Worm (Caenorhabditis elegans) whole organism, L4 larva: ENCODE data around the gene hpo-31.

Experiments
- F49E8.2 ChIP-seq: sonication (generic microtip); optimal IDR thresholded peaks from 2 replicates; lab custom pipeline; 2016; ENCODE audit warnings: missing compliant biosample characterization, mild to moderate bottlenecking, missing genetic modification characterization, borderline replicate concordance
- T26A8.4 ChIP-seq: fragments of 200-800 bp; sonication (Bioruptor generic); IDR thresholded peaks from 2 replicates; pipeline ENCODE4 v1.3.6; 2022; ENCODE audit warnings: missing genetic modification characterization, missing compliant biosample characterization
- Y48G9A.11 ChIP-seq: fragments of 200-800 bp; sonication (Bioruptor generic); IDR thresholded peaks from 2 replicates; pipeline ENCODE4 v1.3.6; 2022; ENCODE audit warnings: missing genetic modification reagents, missing genetic modification characterization, missing compliant biosample characterization
- aha-1 ChIP-seq: fragments of 150-350 bp; peaks from one replicate; lab custom pipeline; 2014; ENCODE audit warnings: missing biosample characterization, missing genetic modification characterization
- arid-1 ChIP-seq: fragments of 200-800 bp; sonication (Bioruptor generic); conservative IDR thresholded peaks from 2 replicates; pipeline ENCODE4 v1.3.6; 2022; ENCODE audit warnings: missing genetic modification reagents, missing genetic modification characterization, missing compliant biosample characterization
- attf-4 ChIP-seq: sonication (generic microtip); optimal IDR thresholded peaks from 3 replicates; lab custom pipeline; 2017; ENCODE audit warnings: missing biosample characterization, missing genetic modification characterization
- ces-1 ChIP-seq: fragments of 150-350 bp; sonication (generic microtip); optimal IDR thresholded peaks from 4 replicates; lab custom pipeline; 2014; ENCODE audit warnings: missing biosample characterization, missing genetic modification reagents, missing genetic modification characterization
- cey-2 ChIP-seq: sonication (generic microtip); optimal IDR thresholded peaks from 3 replicates; lab custom pipeline; 2017; ENCODE audit warnings: missing genetic modification characterization, mild to moderate bottlenecking, missing compliant biosample characterization, antibody characterized with exemption, borderline replicate concordance; ENCODE audit not compliant: insufficient read depth
- ctbp-1 ChIP-seq: fragments of 200-800 bp; sonication (Bioruptor generic); IDR thresholded peaks from 2 replicates; pipeline ENCODE4 v1.3.6; 2022; ENCODE audit warnings: missing genetic modification reagents, missing genetic modification characterization, missing compliant biosample characterization
- daf-12 ChIP-seq: fragments of 150-350 bp; optimal IDR thresholded peaks from 2 replicates; lab custom pipeline; 2014; ENCODE audit warnings: missing biosample characterization, missing genetic modification reagents, missing genetic modification characterization
- daf-16 ChIP-seq, 3 experiments: sonication (generic microtip); optimal IDR thresholded peaks; 2 replicates each; lab custom pipeline; 2016 to 2017; ENCODE audit warnings: missing genetic modification characterization in 3 of 3, missing genetic modification reagents in 3 of 3, mild to moderate bottlenecking in 2 of 3, missing compliant biosample characterization in 2 of 3, missing biosample characterization in 1 of 3, moderate library complexity in 1 of 3
- daf-8 ChIP-seq: fragments of 200-800 bp; sonication (Bioruptor generic); IDR thresholded peaks from 2 replicates; pipeline ENCODE4 v1.3.6; 2022; ENCODE audit warnings: missing genetic modification characterization, missing compliant biosample characterization
- dmd-6 ChIP-seq: fragments of 200-800 bp; sonication (Bioruptor generic); IDR thresholded peaks from 2 replicates; pipeline ENCODE4 v1.3.6; 2022; ENCODE audit warnings: missing genetic modification reagents, missing genetic modification characterization, missing compliant biosample characterization
- dve-1 ChIP-seq: sonication (generic microtip); optimal IDR thresholded peaks from 2 replicates; lab custom pipeline; 2017; ENCODE audit warnings: antibody characterized with exemption, mild to moderate bottlenecking, missing genetic modification characterization, missing compliant biosample characterization; ENCODE audit not compliant: insufficient read depth
- fkh-10 ChIP-seq: fragments of 150-350 bp; optimal IDR thresholded peaks from 2 replicates; lab custom pipeline; 2014; ENCODE audit warnings: missing biosample characterization, missing genetic modification reagents, missing genetic modification characterization
- gei-8 ChIP-seq: fragments of 200-800 bp; sonication (Bioruptor generic); optimal IDR thresholded peaks from 2 replicates; lab custom pipeline; 2018; ENCODE audit warnings: mild to moderate bottlenecking, missing genetic modification characterization, missing compliant biosample characterization
- hif-1 ChIP-seq, 2 experiments: sonication (generic microtip); optimal IDR thresholded peaks; 2 replicates each; lab custom pipeline; 2016 to 2017; ENCODE audit warnings: missing compliant biosample characterization in 2 of 2, missing genetic modification characterization in 2 of 2, missing genetic modification reagents in 2 of 2, missing genotype in 2 of 2, mild to moderate bottlenecking in 1 of 2
- hlh-11 ChIP-seq: fragments of 200-800 bp; sonication (Bioruptor generic); optimal IDR thresholded peaks from 2 replicates; lab custom pipeline; 2018; ENCODE audit warnings: mild to moderate bottlenecking, missing genetic modification characterization, missing compliant biosample characterization
- hlh-30 ChIP-seq: sonication (generic microtip); optimal IDR thresholded peaks from 2 replicates; lab custom pipeline; 2017; ENCODE audit warnings: antibody characterized with exemption, mild to moderate bottlenecking, missing genetic modification characterization, missing compliant biosample characterization; ENCODE audit not compliant: insufficient read depth
- lim-7 ChIP-seq: fragments of 200-800 bp; sonication (Bioruptor generic); IDR thresholded peaks from 2 replicates; pipeline ENCODE4 v1.3.6; 2022; ENCODE audit warnings: missing genetic modification characterization, missing compliant biosample characterization
- madf-9 ChIP-seq: fragments of 200-800 bp; sonication (Bioruptor generic); conservative IDR thresholded peaks from 2 replicates; pipeline ENCODE4 v1.3.6; 2022; ENCODE audit warnings: missing genetic modification reagents, missing genetic modification characterization, missing compliant biosample characterization
- mdl-1 ChIP-seq, 2 experiments: fragments of 150-350 bp in 1 of 2; sonication (generic microtip) in 1 of 2; optimal IDR thresholded peaks; 2 replicates each; lab custom pipeline; 2014 to 2017; ENCODE audit warnings: missing biosample characterization in 2 of 2, missing genetic modification characterization in 2 of 2
- mep-1 ChIP-seq: fragments of 150-350 bp; sonication (generic microtip); optimal IDR thresholded peaks from 3 replicates; lab custom pipeline; 2014; ENCODE audit warnings: missing biosample characterization, missing genetic modification characterization
- mes-2 ChIP-seq: sonication (generic microtip); optimal IDR thresholded peaks from 2 replicates; lab custom pipeline; 2016; ENCODE audit warnings: missing genotype, mild to moderate bottlenecking, missing genetic modification characterization, missing compliant biosample characterization; ENCODE audit not compliant: poor library complexity, severe bottlenecking
- mxl-2 ChIP-seq: fragments of 200-800 bp; sonication (Bioruptor generic); conservative IDR thresholded peaks from 2 replicates; pipeline ENCODE4 v1.3.6; 2022; ENCODE audit warnings: missing genetic modification reagents, missing genetic modification characterization, missing compliant biosample characterization
- mxl-3 ChIP-seq: fragments of 200-800 bp; sonication (Bioruptor generic); optimal IDR thresholded peaks from 2 replicates; lab custom pipeline; 2018; ENCODE audit warnings: mild to moderate bottlenecking, missing genetic modification characterization, missing compliant biosample characterization
- nhr-10 ChIP-seq: fragments of 150-350 bp; optimal IDR thresholded peaks from 2 replicates; lab custom pipeline; 2014; ENCODE audit warnings: missing biosample characterization, missing genetic modification characterization
- nhr-11 ChIP-seq: fragments of 150-350 bp; optimal IDR thresholded peaks from 2 replicates; lab custom pipeline; 2014; ENCODE audit warnings: missing biosample characterization, missing genetic modification characterization
- nhr-237 ChIP-seq: sonication (generic microtip); optimal IDR thresholded peaks from 2 replicates; lab custom pipeline; 2017; ENCODE audit warnings: missing biosample characterization, missing genetic modification characterization
- nhr-48 ChIP-seq: sonication (generic microtip); optimal IDR thresholded peaks from 2 replicates; lab custom pipeline; 2016; ENCODE audit warnings: mild to moderate bottlenecking, missing genetic modification characterization, missing compliant biosample characterization
- nhr-6 ChIP-seq: fragments of 150-350 bp; optimal IDR thresholded peaks from 2 replicates; lab custom pipeline; 2014; ENCODE audit warnings: missing biosample characterization, missing genetic modification characterization
- pha-4 ChIP-seq, 2 experiments: fragments of 150-350 bp in 1 of 2; fragments of 200-800 bp in 1 of 2; sonication (Bioruptor generic) in 1 of 2; IDR thresholded peaks in 1 of 2; optimal IDR thresholded peaks in 1 of 2; 2 replicates each; pipeline versions ENCODE4 v1.3.6 to Lab custom; 2014 to 2022; ENCODE audit warnings: missing genetic modification characterization in 2 of 2, missing genetic modification reagents in 2 of 2, missing biosample characterization in 1 of 2, missing compliant biosample characterization in 1 of 2
- php-3 ChIP-seq: fragments of 200-800 bp; sonication (Bioruptor generic); IDR thresholded peaks from 2 replicates; pipeline ENCODE4 v1.3.6; 2022; ENCODE audit warnings: missing genetic modification reagents, missing genetic modification characterization, missing compliant biosample characterization
- pqm-1 ChIP-seq: sonication (generic microtip); optimal IDR thresholded peaks from 2 replicates; lab custom pipeline; 2017; ENCODE audit warnings: missing biosample characterization, missing genetic modification characterization
- saeg-2 ChIP-seq: fragments of 200-800 bp; sonication (Bioruptor generic); IDR thresholded peaks from 2 replicates; pipeline ENCODE4 v1.3.6; 2022; ENCODE audit warnings: missing genetic modification reagents, missing genetic modification characterization, missing compliant biosample characterization
- snpc-1.2 ChIP-seq: fragments of 200-800 bp; sonication (Bioruptor generic); IDR thresholded peaks from 2 replicates; pipeline ENCODE4 v1.3.6; 2022; ENCODE audit warnings: missing genetic modification reagents, missing genetic modification characterization, missing compliant biosample characterization
- snpc-4 ChIP-seq: fragments of 150-350 bp; optimal IDR thresholded peaks from 2 replicates; lab custom pipeline; 2014; ENCODE audit warnings: missing biosample characterization, missing genetic modification characterization
- spr-1 ChIP-seq: sonication (generic microtip); optimal IDR thresholded peaks from 2 replicates; lab custom pipeline; 2016; ENCODE audit warnings: mild to moderate bottlenecking, missing genetic modification characterization, missing compliant biosample characterization
- spr-3 ChIP-seq: fragments of 200-800 bp; sonication (Bioruptor generic); optimal IDR thresholded peaks from 2 replicates; lab custom pipeline; 2018; ENCODE audit warnings: mild to moderate bottlenecking, missing genetic modification characterization, missing compliant biosample characterization
- unc-62 ChIP-seq, 3 experiments: fragments of 150-350 bp in 1 of 3; sonication (generic microtip); optimal IDR thresholded peaks in 2 of 3; peaks in 1 of 3; 1 replicate in 1 of 3; 2 replicates in 2 of 3; lab custom pipeline; 2014 to 2017; ENCODE audit warnings: missing biosample characterization in 3 of 3, missing genetic modification characterization in 3 of 3, missing genetic modification reagents in 3 of 3, missing genotype in 1 of 3
- vab-7 ChIP-seq: fragments of 200-800 bp; sonication (Bioruptor generic); IDR thresholded peaks from 2 replicates; pipeline ENCODE4 v1.3.6; 2022; ENCODE audit warnings: missing genetic modification reagents, missing genetic modification characterization, missing compliant biosample characterization
- zag-1 ChIP-seq: fragments of 150-350 bp; optimal IDR thresholded peaks from 2 replicates; lab custom pipeline; 2014; ENCODE audit warnings: missing biosample characterization, missing genetic modification characterization
- ztf-11 ChIP-seq: fragments of 150-350 bp; optimal IDR thresholded peaks from 2 replicates; lab custom pipeline; 2014; ENCODE audit warnings: missing biosample characterization, missing genetic modification characterization

hpo-31 gene

DNA sequence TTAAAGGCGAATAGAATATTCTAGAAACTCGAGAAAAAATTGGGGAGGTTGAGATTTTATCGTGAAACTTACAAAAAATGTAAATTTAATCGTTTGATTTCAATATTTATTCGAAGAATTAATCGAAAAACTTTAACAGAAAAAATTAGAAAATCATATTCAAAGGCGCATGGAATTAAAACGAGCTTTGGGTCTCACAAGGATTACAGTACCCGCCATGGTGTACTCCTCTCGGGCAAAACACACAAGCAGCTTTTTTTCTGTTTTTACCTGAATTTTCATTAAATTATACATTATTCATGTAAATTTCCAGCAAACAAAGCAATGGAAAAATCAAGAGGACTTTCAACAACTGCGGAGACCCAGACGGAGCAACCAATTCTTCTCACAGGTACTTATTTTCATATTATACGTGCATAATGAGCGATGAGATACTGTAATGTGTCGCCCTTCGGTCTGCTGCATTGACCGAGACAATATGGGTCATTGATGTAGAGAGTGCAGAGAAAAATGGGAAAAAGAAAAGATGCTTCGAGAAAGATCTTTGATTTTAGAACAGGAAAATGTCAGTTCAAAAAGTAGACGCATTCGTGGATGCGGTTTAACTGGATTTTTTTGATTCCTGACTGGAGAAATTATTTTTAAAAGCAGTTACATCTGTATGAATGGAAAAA lies 35.5 kb upstream of the hpo-31 start, which contains the start of the genes F53C11.4 and F53C11.5 (continued):
- peak; percentile 57 for TF ChIP-seq mes-2 (tag; lab: Kevin White, UChicago)
- TF ChIP-seq nhr-6 (tag; lab: Kevin White, UChicago): peak; percentile 78
- TF ChIP-seq daf-12 (tag; lab: Kevin White, UChicago): no peak
- no peak for TF ChIP-seq snpc-4 (tag; lab: Kevin White, UChicago)
- no peak for TF ChIP-seq gei-8 (GFP tag; lab: Kevin White, UChicago)
- TF ChIP-seq pha-4 (GFP tag; IDR thresholded peaks at IDR 0.05; lab: Robert Waterston, UW): no peak
- no peak for TF ChIP-seq pha-4 (tag; optimal IDR thresholded peaks at IDR 0.05; lab: Kevin White, UChicago)
- no peak for TF ChIP-seq cey-2 (tag; lab: Kevin White, UChicago)
- peak; percentile 67 for TF ChIP-seq nhr-48 (tag; lab: Kevin White, UChicago)
- no peak for TF ChIP-seq snpc-1.2
- no peak for TF ChIP-seq ctbp-1 (GFP tag; lab: Robert Waterston, UW)
- TF ChIP-seq daf-8 (GFP tag; lab: Robert Waterston, UW): no peak
- no peak for TF ChIP-seq saeg-2 (GFP tag; lab: Robert Waterston, UW)
- no peak for TF ChIP-seq spr-1
- TF ChIP-seq zag-1: no peak
- TF ChIP-seq nhr-237: no peak
- TF ChIP-seq ces-1 (GFP tag; lab: Kevin White, UChicago): no peak
- peak in 1 of 2 experiments; percentile 71 for TF ChIP-seq unc-62 (GFP tag; optimal IDR thresholded peaks at IDR 0.05 in 1 of 2; lab: Kevin White, UChicago)
- no peak for TF ChIP-seq unc-62 (tag; optimal IDR thresholded peaks at IDR 0.05; lab: Kevin White, UChicago)
- TF ChIP-seq php-3: no peak
- no peak for TF ChIP-seq spr-3 (GFP tag; lab: Kevin White, UChicago)
- TF ChIP-seq madf-9 (GFP tag; lab: Robert Waterston, UW): no peak
- no peak for TF ChIP-seq fkh-10
- peak in 1 of 2 experiments; percentile 79 for TF ChIP-seq hif-1 (tag; optimal IDR thresholded peaks at IDR 0.05; lab: Kevin White, UChicago)
- TF ChIP-seq dmd-6 (GFP tag; lab: Robert Waterston, UW): peak; percentile 69
- TF ChIP-seq mxl-3 (GFP tag; lab: Kevin White, UChicago): no peak
- no peak for TF ChIP-seq daf-16 (GFP tag; optimal IDR thresholded peaks at IDR 0.05; lab: Kevin White, UChicago)
- peak; percentile 85 for TF ChIP-seq daf-16 (tag; optimal IDR thresholded peaks at IDR 0.05; lab: Kevin White, UChicago)
- TF ChIP-seq ztf-11 (tag; lab: Kevin White, UChicago): no peak
- TF ChIP-seq vab-7 (GFP tag; lab: Robert Waterston, UW): no peak
- TF ChIP-seq, all 104 proteins: peak for 20

ce11 chrV:13787948-13788681 lies 34.7 kb upstream of the hpo-31 start:
- TF ChIP-seq arid-1 (GFP tag; lab: Robert Waterston, UW) (0 out of 2 replicates have a peak, but pooled peaks have one; percentile 14), nhr-11 (tag; lab: Kevin White, UChicago) (peak; percentile 15), hlh-11 (tag; lab: Kevin White, UChicago) (no peak), mxl-2 (GFP tag; lab: Robert Waterston, UW) (no peak), mdl-1 (tag; optimal IDR thresholded peaks at IDR 0.05; lab: Kevin White, UChicago) (peak in 1 of 2 experiments; percentile 1), attf-4 (tag; lab: Kevin White, UChicago) (no peak), aha-1 (peak; percentile 51), hlh-30 (tag; lab: Kevin White, UChicago) (peak; percentile 82), spr-3 (GFP tag; lab: Kevin White, UChicago) (no peak), daf-16 (GFP tag; optimal IDR thresholded peaks at IDR 0.05; lab: Kevin White, UChicago) (no peak), daf-16 (tag; optimal IDR thresholded peaks at IDR 0.05; lab: Kevin White, UChicago) (peak; percentile 85), mes-2 (tag; lab: Kevin White, UChicago) (peak; percentile 1), dmd-6 (GFP tag; lab: Robert Waterston, UW) (peak; percentile 29; the same call in 1 of the 2 replicates), Y48G9A.11 (GFP tag; lab: Robert Waterston, UW) (no peak), pqm-1 (tag; lab: Kevin White, UChicago) (peak; percentile 56), T26A8.4 (GFP tag; lab: Robert Waterston, UW) (no peak), nhr-10 (no peak), mep-1 (peak; percentile 25), F49E8.2 (no peak), dve-1 (tag; lab: Kevin White, UChicago) (peak; percentile 68), pha-4 (GFP tag; IDR thresholded peaks at IDR 0.05; lab: Robert Waterston, UW) (no peak), pha-4 (tag; optimal IDR thresholded peaks at IDR 0.05; lab: Kevin White, UChicago) (peak; percentile 2), lim-7 (no peak)
